Fruit fly (Drosophila melanogaster) whole organism, adult: Measurements from ENCODE around the gene jet.

Source experiments
- CG11617 ChIP-seq: fragments of 200-800 bp; sonication (Bioruptor generic); optimal IDR thresholded peaks from 2 replicates; lab custom pipeline; 2017; ENCODE audit warnings: mild to moderate bottlenecking, missing biosample characterization, missing genetic modification reagents, missing genetic modification characterization
- ovo ChIP-seq: fragments of 200-800 bp; sonication (Bioruptor generic); optimal IDR thresholded peaks from 2 replicates; lab custom pipeline; 2016; ENCODE audit warnings: missing biosample characterization, missing genetic modification characterization
- tj ChIP-seq: fragments of 200-800 bp; sonication (Bioruptor generic); optimal IDR thresholded peaks from 3 replicates; lab custom pipeline; 2017; ENCODE audit warnings: missing biosample characterization, mild to moderate bottlenecking, missing genetic modification characterization, moderate library complexity

dm6 chr2L:4915715-4916153 is 33.9 kb downstream of the jet start:
- peak; percentile 81 for TF ChIP-seq CG11617 (GFP tag; lab: Kevin White, UChicago)
- TF ChIP-seq tj = peak; percentile 68
- peak; percentile 13 for TF ChIP-seq ovo (GFP tag; lab: Kevin White, UChicago)
